Worm (Caenorhabditis elegans): ENCODE data around the gene nhr-46.

DNA sequence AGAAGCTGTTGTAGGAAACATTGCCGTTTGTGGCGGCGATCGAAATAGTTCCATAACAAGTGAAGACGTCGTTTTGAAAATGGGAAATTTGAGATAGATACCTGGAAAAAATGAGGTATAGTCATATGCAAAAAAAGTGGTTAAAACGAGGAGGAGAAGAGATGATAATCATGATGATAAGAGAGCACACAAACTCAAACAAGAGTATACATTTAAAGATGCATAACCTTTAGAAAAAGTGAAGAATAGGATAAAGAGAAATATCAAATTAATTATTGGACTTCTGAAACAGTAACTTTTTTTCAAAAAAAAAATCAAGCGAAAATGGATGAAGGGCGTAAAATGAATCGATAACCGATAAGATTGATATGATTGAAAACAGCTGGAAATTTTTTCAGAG lies at the start of gene nhr-46:
- TF ChIP-seq lin-13 (tag; optimal IDR thresholded peaks at IDR 0.05) (no peak), unc-39 (tag; optimal IDR thresholded peaks at IDR 0.05) (no peak), nhr-12 (tag; optimal IDR thresholded peaks at IDR 0.05) (no peak)

All from whole organism, mixed stage, embryonic.